Worm (Caenorhabditis elegans): ENCODE measurements around the gene ZK546.19.
"Not testable (repeated sequence)": the region's sequence is repeated elsewhere in the genome, so short reads cannot be mapped to it uniquely, and the experiment has no call there.

DNA sequence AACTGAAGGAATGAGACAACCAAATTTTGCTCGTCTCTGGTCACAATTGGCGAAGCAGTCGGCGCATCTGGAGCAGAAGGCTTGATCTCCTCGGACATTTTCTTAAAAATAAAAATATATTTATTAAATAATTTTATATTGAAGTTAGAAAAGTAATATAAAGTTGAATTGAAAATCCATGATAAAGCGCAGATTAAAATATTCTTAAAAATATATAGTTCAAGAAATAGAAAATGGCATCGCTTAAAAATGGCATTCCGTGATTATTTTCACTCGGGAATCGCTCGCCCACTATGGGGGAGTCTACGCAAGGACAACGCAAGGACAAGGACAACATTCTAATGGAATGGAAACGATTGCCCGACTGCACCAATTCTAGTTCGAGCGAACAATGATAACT, 37.8 kb upstream of the ZK546.19 start, which contains the start of gene sgt-1:
- not testable (repeated sequence) for TF ChIP-seq fos-1 (tag; optimal IDR thresholded peaks at IDR 0.05); alr-1 (tag; optimal IDR thresholded peaks at IDR 0.05); mdl-1 (tag; optimal IDR thresholded peaks at IDR 0.05); nhr-25 (tag; optimal IDR thresholded peaks at IDR 0.05); elt-3 (tag; optimal IDR thresholded peaks at IDR 0.05); ZK546.5 (tag; optimal IDR thresholded peaks at IDR 0.05); lin-39 (tag; optimal IDR thresholded peaks at IDR 0.05); unc-39 (tag; optimal IDR thresholded peaks at IDR 0.05); lsy-2 (tag; optimal IDR thresholded peaks at IDR 0.05); nhr-129 (tag; optimal IDR thresholded peaks at IDR 0.05); R02D3.7 (tag; optimal IDR thresholded peaks at IDR 0.05); egl-27 (tag; optimal IDR thresholded peaks at IDR 0.05); ama-1 (optimal IDR thresholded peaks at IDR 0.05)

Data from whole organism, L2 larva.